Fruit fly (Drosophila melanogaster): ENCODE measurements around the gene CG46464.

Gene CG46464

DNA sequence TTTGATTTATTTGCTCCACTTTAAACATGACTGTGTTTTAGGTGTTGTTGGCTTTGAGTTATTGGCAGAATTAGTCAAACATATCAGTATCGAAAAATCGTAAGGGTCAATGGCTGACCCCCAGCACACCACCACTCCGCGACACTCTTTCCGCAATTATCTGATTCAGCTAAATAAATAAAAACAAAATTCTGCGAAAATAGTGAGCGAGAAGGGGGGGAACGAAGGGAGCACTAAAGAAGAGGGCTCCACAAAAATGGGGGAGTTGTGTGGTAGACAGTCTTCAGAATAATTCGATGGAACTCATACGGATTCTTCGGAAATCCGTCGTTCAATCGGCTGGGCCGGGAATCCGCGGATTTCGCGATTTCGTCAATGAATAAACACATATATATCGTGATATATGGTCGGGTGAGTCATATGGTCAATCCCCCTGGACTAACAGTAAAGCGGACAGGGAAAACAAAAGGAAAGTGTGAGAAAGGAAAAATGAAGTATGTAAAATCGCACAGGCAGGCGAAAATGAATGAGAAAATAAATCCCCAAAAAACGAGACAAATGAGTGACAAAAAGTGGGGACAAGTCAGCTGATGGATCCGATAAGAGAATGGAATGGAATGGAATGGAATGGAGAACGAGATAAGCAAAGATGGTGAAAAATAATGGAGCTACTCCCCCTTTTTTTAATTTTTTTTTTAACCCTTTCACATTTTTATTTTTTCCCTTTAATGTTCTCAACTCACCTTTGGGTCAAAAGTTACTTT, 41.7 kb upstream of the CG46464 start:
- TF ChIP-seq tai (GFP tag; optimal IDR thresholded peaks at IDR 0.05) = no peak
- TF ChIP-seq Rel (GFP tag; optimal IDR thresholded peaks at IDR 0.05) = no peak
- peak; percentile 70 for TF ChIP-seq Rel (tag; optimal IDR thresholded peaks at IDR 0.05)
- no peak for TF ChIP-seq Dfd (GFP tag; optimal IDR thresholded peaks at IDR 0.05)
- no peak for TF ChIP-seq sage (GFP tag; optimal IDR thresholded peaks at IDR 0.05)
- no peak for TF ChIP-seq usp (GFP tag; optimal IDR thresholded peaks at IDR 0.05)
- TF ChIP-seq rgr (GFP tag; optimal IDR thresholded peaks at IDR 0.05) = no peak
- no peak for TF ChIP-seq Hnf4 (GFP tag; optimal IDR thresholded peaks at IDR 0.05)
- TF ChIP-seq pan (optimal IDR thresholded peaks at IDR 0.05) = no peak
- no peak for TF ChIP-seq HLH106 (tag; optimal IDR thresholded peaks at IDR 0.05)
- no peak for TF ChIP-seq Hr83 (GFP tag; optimal IDR thresholded peaks at IDR 0.05; ENCODE audit: poor library complexity, severe bottlenecking)
- TF ChIP-seq CG32264 (GFP tag; optimal IDR thresholded peaks at IDR 0.05) = no peak
- TF ChIP-seq psq (GFP tag; optimal IDR thresholded peaks at IDR 0.05) = peak; percentile 55
- TF ChIP-seq Abd-B (GFP tag; optimal IDR thresholded peaks at IDR 0.05) = no peak
- TF ChIP-seq dl (GFP tag; optimal IDR thresholded peaks at IDR 0.05; ENCODE audit: insufficient read depth in 1 of 2, partially characterized antibody in 2 of 2) = no peak
- TF ChIP-seq h (GFP tag; optimal IDR thresholded peaks at IDR 0.05) = no peak

DNA sequence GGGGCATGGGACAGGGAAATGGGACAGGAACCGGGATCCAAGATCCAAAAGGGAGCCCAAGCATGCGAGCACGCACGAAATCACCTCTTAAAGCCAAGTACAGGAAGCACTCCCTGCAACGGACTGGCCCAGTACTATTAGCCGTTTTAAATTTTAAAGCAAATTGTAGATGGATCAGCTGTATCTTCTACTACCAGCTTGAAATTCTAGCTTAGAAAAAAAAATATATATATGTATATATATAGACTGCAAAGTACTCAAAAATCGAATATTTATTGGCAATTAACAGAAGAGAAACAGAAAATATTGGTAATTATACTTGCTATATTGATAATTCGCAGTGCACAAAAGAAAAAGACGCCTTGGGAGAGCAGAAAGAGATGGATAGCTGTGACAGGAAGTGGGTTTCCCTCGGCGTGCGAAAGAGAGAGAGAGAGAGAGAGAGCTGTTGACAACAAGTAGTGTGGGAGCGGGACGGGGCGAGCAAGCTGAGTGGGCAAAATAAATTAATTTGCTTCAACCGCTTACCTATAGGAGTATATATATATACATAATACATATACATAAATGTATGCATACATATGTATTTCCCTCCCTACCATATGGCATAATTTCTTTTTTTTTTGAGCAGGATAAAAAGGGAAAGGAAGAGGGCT, 40.5 kb upstream of the CG46464 start:
- no peak for TF ChIP-seq brk (GFP tag; optimal IDR thresholded peaks at IDR 0.05)
- peak; percentile 17 for TF ChIP-seq psq (GFP tag; optimal IDR thresholded peaks at IDR 0.05)
- TF ChIP-seq HLH106 (tag; optimal IDR thresholded peaks at IDR 0.05) = peak; percentile 5
- TF ChIP-seq rgr (GFP tag; optimal IDR thresholded peaks at IDR 0.05) = peak; percentile 13
- TF ChIP-seq Sp1 (GFP tag; optimal IDR thresholded peaks at IDR 0.05) = no peak
- no peak for TF ChIP-seq pan (optimal IDR thresholded peaks at IDR 0.05)
- peak in 1 of 2 experiments; percentile 25 for TF ChIP-seq foxo (GFP tag; optimal IDR thresholded peaks at IDR 0.05)

DNA sequence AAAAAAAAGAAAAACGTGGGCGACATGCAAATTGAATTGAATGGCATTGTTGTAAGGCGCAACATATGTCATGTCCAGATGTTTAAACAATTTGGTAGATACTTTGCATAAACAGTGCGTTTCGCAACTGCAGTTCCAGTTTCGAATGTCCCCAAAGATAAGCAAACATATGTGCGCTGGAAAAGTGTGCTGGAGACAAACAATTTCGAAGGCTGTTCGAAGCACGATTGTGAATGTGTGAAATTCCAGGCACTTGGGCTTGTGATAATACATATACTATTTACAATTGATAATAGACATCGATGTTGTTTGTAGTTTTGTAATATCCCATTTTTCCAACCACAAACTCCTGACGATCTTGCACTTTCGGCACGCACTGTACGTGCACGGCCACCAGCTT, 39.0 kb upstream of the CG46464 start:
- TF ChIP-seq CG9705 (GFP tag; optimal IDR thresholded peaks at IDR 0.05) = no peak
- TF ChIP-seq HLH106 (tag; optimal IDR thresholded peaks at IDR 0.05) = peak; percentile 11
- TF ChIP-seq foxo (GFP tag; optimal IDR thresholded peaks at IDR 0.05) = peak in 1 of 2 experiments; percentile 8

DNA sequence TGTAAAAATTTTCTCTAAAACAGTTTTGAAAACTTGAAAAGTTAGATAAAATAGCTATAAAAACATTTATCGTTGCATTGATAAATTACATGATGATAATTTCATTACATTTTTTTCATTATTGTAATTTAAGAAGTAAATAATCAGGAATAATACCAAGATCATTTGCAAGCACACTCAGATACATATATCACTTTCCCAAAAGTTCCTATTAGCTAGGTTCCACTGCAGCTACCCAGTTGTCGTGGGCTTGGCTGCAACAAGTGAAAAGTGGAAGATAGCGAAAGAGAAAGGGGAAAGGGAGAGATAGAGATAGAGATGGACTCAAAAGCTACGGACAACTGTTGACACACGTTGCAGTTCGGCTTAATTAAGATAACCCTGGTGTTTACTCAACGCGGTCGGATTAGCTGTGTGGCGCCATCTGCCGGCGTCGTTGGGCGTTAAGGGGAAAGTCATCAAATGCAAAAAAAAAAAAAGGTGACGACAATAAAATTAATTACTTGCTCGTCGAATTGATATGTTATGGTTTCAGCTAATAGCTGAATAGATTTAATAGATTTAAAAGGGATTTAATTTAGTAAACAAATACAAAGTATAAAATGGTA, 38.0 kb upstream of the CG46464 start:
- TF ChIP-seq tai (GFP tag; optimal IDR thresholded peaks at IDR 0.05) (no peak), foxo (GFP tag; optimal IDR thresholded peaks at IDR 0.05) (no peak), GATAd (GFP tag; optimal IDR thresholded peaks at IDR 0.05) (no peak), Mio (GFP tag; optimal IDR thresholded peaks at IDR 0.05) (no peak), woc (GFP tag; optimal IDR thresholded peaks at IDR 0.05) (no peak), Dfd (GFP tag; optimal IDR thresholded peaks at IDR 0.05) (no peak), Abd-B (GFP tag; optimal IDR thresholded peaks at IDR 0.05) (no peak), lola (GFP tag; optimal IDR thresholded peaks at IDR 0.05) (no peak), dmrt93B (GFP tag; optimal IDR thresholded peaks at IDR 0.05) (no peak), Rel (GFP tag; optimal IDR thresholded peaks at IDR 0.05) (no peak), Rel (tag; optimal IDR thresholded peaks at IDR 0.05) (no peak), N (GFP tag; optimal IDR thresholded peaks at IDR 0.05) (no peak), ey (GFP tag; optimal IDR thresholded peaks at IDR 0.05) (no peak), usp (GFP tag; optimal IDR thresholded peaks at IDR 0.05) (no peak), Myc (optimal IDR thresholded peaks at IDR 0.05) (no peak), CG9705 (GFP tag; optimal IDR thresholded peaks at IDR 0.05) (no peak), dsf (GFP tag; optimal IDR thresholded peaks at IDR 0.05; ENCODE audit: borderline replicate concordance) (no peak), psq (GFP tag; optimal IDR thresholded peaks at IDR 0.05) (no peak), br (GFP tag; optimal IDR thresholded peaks at IDR 0.05) (no peak), brk (GFP tag; optimal IDR thresholded peaks at IDR 0.05) (no peak)

DNA sequence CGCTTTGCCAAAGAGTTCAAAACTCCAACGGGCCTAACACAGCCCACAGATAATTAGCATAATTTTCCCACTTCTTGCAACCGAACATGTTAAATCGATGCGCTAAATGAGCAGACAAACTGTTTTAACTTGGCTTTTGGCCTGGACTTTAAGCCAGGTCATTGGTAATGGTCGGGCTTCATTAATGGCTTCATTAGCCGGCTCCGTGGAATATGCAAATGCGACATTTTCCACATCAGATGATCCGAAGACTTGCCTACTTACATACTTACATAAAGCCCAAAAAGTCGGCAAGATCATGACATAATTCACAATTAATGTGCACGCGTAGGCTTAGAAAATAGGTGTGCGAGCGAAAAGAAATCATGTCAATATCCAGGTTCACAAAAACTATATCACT, 34.6 kb upstream of the CG46464 start:
- no peak for TF ChIP-seq pan (optimal IDR thresholded peaks at IDR 0.05)
- no peak for TF ChIP-seq GATAd (GFP tag; optimal IDR thresholded peaks at IDR 0.05)
- TF ChIP-seq dmrt93B (GFP tag; optimal IDR thresholded peaks at IDR 0.05) = no peak
- no peak for TF ChIP-seq tai (GFP tag; optimal IDR thresholded peaks at IDR 0.05)
